Worm (Caenorhabditis elegans): Measurements from ENCODE around the gene sas-5.

sas-5 gene

DNA sequence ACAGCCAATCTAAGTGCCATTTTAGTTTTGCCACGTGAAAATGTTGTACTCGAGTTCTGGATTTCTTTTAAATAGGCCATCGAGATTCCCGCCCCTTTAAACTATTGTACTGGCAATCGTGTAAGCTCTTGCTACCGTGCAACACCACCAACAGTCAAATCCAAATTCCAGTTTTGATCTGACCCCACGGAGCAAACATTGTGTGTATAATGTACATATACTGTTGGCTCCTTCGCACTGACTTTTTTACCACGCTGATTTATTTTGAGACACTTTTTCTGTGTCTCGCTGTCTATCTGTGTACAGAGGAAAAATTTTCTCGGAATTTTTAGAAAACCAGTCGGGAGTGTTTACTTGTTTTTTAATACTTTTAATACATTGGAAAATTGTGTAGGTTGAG is 488 bp upstream of the sas-5 start, which contains the start of gene piit-1:
Gene piit-1 (minus strand): TSS at position 101 of the 400 bp plus-strand sequence.
- TF ChIP-seq repo-1 (tag; optimal IDR thresholded peaks at IDR 0.05) (no peak), ceh-79 (tag; optimal IDR thresholded peaks at IDR 0.05) (no peak)

DNA sequence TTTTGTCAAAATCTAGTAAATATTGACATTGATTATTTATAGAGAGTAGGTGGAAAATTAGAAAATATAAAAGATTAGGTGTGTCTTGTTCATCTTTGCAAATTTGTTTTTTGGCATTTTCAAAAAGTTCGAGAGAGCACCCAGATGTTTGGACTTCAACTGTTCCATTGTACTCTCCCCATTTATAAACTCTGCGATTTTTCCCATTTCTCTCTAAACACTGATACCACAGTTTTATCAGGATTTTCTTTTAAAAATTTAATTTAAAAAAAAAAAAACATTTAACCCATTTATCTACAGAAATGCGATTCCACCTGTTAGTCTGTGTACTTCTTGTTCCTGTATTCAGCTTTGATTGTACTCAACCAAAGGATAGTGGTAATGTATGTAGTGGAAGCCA is 2.5 kb downstream of the sas-5 start, which contains the start of gene tag-290:
Gene tag-290 (plus strand): TSS at position 301 of the 400 bp plus-strand sequence.
- TF ChIP-seq cebp-1 (GFP tag; IDR thresholded peaks at IDR 0.05) (no peak), cebp-1 (tag; optimal IDR thresholded peaks at IDR 0.05) (no peak), cebp-2 (GFP tag; IDR thresholded peaks at IDR 0.05) (no peak), ztf-26 (tag; optimal IDR thresholded peaks at IDR 0.05) (no peak), Y53F4B.3 (GFP tag; IDR thresholded peaks at IDR 0.05) (no peak), ceh-91 (GFP tag; IDR thresholded peaks at IDR 0.05) (no peak), nfya-2 (GFP tag; IDR thresholded peaks at IDR 0.05) (no peak), dpl-1 (GFP tag; optimal IDR thresholded peaks at IDR 0.05) (no peak), ZK185.1 (tag; optimal IDR thresholded peaks at IDR 0.05; ENCODE audit: poor library complexity, severe bottlenecking) (no peak), D2030.7 (GFP tag; IDR thresholded peaks at IDR 0.05) (no peak), hmg-1.2 (GFP tag; IDR thresholded peaks at IDR 0.05) (no peak), B0035.1 (tag; optimal IDR thresholded peaks at IDR 0.05) (no peak)

DNA sequence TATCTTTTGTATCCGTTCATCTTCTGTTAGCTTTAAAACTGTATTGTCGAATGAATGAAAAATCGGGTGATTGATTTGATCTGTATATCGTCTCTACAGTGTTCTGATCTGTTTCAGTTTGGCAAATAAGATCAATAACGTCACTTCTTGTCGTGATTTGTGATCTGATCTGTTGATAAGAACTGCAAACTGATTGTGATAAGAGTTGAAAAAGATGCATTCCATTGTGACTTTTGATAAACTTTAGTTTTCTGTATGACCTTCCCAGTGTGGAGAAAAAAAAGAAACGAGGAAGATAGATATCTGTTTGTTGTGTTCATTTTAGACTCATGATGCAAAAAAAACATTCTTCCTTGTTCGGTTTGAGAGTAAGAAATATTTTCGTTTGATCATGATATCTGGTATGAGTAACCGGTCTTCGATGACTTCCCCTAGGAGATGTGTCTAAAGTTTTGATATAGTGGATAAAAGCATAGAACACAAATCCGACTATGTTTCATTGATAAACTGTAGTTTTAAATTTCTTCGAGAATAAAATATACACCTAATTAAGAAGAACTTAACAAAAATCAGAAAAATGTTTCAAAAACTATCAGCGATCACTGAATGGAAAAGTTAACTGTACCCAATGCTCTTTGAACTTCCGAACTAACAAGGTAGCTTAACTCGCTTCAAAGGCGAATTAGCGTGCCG is 4.4 kb downstream of the sas-5 start:
- TF ChIP-seq ztf-26 (tag; optimal IDR thresholded peaks at IDR 0.05) (peak; percentile 41), nhr-80 (tag; optimal IDR thresholded peaks at IDR 0.05) (peak; percentile 38), somi-1 (GFP tag; optimal IDR thresholded peaks at IDR 0.05) (peak; percentile 53), B0261.1 (tag; optimal IDR thresholded peaks at IDR 0.05) (no peak), lin-40 (tag; optimal IDR thresholded peaks at IDR 0.05) (peak; percentile 40)

DNA sequence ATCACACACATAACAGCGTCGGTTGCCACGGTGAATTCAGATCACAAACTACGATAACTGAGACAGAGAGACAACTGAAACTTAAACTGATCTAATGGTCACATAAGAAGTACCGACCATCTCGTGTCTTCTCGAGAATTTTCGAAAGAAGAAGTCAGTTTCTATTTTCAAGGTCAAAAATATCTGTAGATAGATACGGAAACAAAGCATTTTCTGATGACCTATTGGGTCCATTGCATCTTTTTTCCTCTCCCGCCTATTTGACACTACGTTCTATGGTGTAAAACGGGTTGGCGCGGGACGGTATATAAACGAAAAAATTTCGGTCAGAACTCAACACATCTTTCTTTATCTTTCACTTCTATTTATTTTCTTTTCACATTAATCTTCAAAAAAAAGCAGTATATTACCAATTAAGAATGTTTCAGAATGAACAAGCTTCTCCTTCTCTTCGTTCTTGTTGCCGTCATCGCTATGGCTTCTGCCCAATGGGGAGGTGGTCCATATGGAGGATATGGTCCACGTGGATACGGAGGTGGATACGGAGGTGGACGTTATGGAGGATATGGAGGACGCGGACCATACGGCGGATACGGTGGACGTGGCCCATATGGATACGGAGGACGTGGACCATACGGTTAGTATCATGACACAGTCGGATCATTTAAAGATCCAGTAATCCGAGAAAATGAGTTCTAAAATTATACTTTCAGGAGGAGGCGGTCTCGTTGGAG is 5.6 kb downstream of the sas-5 start, which contains the start of gene nlp-24:
Gene nlp-24 (plus strand): TSS at position 429 of the 734 bp plus-strand sequence.
- TF ChIP-seq bed-1 (GFP tag; IDR thresholded peaks at IDR 0.05) = no peak
- TF ChIP-seq ama-1 (optimal IDR thresholded peaks at IDR 0.05) = peak; percentile 79
- TF ChIP-seq ama-1 (GFP tag; optimal IDR thresholded peaks at IDR 0.05) = no peak
- peak; percentile 78 for TF ChIP-seq ztf-26 (tag; optimal IDR thresholded peaks at IDR 0.05)
- no peak for TF ChIP-seq rec-8 (tag; optimal IDR thresholded peaks at IDR 0.05)
- no peak for TF ChIP-seq nfya-1 (tag; optimal IDR thresholded peaks at IDR 0.05; ENCODE audit: borderline replicate concordance, insufficient read depth)
- no peak for TF ChIP-seq Y67H2A.10 (GFP tag; conservative IDR thresholded peaks at IDR 0.05)
- TF ChIP-seq ztf-28 (GFP tag; IDR thresholded peaks at IDR 0.05) = no peak
- no peak for TF ChIP-seq aptf-3 (GFP tag; IDR thresholded peaks at IDR 0.05)
- TF ChIP-seq nhr-27 (tag; optimal IDR thresholded peaks at IDR 0.05) = no peak
- TF ChIP-seq lin-26 (GFP tag; IDR thresholded peaks at IDR 0.05) = peak; percentile 51; the same call in 1 of the 2 replicates
- peak; percentile 68 for TF ChIP-seq somi-1 (GFP tag; optimal IDR thresholded peaks at IDR 0.05)
- no peak for TF ChIP-seq efl-1 (GFP tag; optimal IDR thresholded peaks at IDR 0.05)
- TF ChIP-seq F10E7.11 (tag; optimal IDR thresholded peaks at IDR 0.05) = no peak
- no peak for TF ChIP-seq zfh-2 (GFP tag; conservative IDR thresholded peaks at IDR 0.05)

DNA sequence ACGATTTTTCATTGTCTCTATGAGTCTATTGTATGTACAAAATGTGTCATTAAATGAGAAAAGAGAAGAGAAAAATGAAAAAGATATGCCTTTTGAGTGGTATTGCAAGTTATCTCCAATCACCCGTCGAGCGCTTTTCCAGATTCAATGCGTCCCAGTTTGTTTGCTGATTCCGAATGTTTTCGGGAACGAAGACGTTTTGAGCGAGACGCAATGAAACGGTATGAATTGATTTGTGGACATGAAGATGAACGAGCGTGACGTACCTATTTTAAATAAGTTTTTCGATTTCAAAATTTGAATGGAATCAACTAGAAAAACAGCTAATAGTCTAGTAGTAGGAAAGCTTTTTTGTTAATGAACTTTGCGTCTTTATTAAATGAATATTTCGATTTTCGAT is 6.3 kb downstream of the sas-5 start:
- TF ChIP-seq B0336.3 (GFP tag; IDR thresholded peaks at IDR 0.05) (0 out of 2 replicates have a peak, but pooled peaks have one; percentile 30), C06A6.2 (GFP tag; conservative IDR thresholded peaks at IDR 0.05) (no peak), Y53G8AR.9 (GFP tag; conservative IDR thresholded peaks at IDR 0.05) (no peak), athp-1 (tag; optimal IDR thresholded peaks at IDR 0.05) (no peak), ama-1 (optimal IDR thresholded peaks at IDR 0.05) (peak; percentile 86), ama-1 (GFP tag; optimal IDR thresholded peaks at IDR 0.05) (no peak)
